Worm (Caenorhabditis elegans) whole organism, L1 larva: ENCODE data around the gene F15B9.11.

ENCODE experiments used
- C34B4.2 ChIP-seq: sonication (generic microtip); optimal IDR thresholded peaks from 2 replicates; lab custom pipeline; 2017; ENCODE audit warnings: mild to moderate bottlenecking, missing genetic modification characterization, missing compliant biosample characterization
- aha-1 ChIP-seq: fragments of 150-350 bp; optimal IDR thresholded peaks from 2 replicates; lab custom pipeline; 2014; ENCODE audit warnings: missing biosample characterization, missing genetic modification characterization
- alr-1 ChIP-seq: fragments of 200-800 bp; sonication (Bioruptor generic); optimal IDR thresholded peaks from 2 replicates; lab custom pipeline; 2018; ENCODE audit warnings: borderline replicate concordance, mild to moderate bottlenecking, missing genetic modification characterization, missing compliant biosample characterization
- ama-1 ChIP-seq: fragments of 150-350 bp; optimal IDR thresholded peaks from 2 replicates; lab custom pipeline; 2014
- ceh-63 ChIP-seq: fragments of 200-800 bp; sonication (Bioruptor generic); optimal IDR thresholded peaks from 2 replicates; lab custom pipeline; 2018; ENCODE audit warnings: mild to moderate bottlenecking, missing genetic modification characterization, missing compliant biosample characterization
- ceh-8 ChIP-seq: fragments of 200-800 bp; sonication (Bioruptor generic); optimal IDR thresholded peaks from 2 replicates; lab custom pipeline; 2018; ENCODE audit warnings: mild to moderate bottlenecking, missing genetic modification characterization, moderate library complexity, missing compliant biosample characterization
- ceh-82 ChIP-seq, 3 experiments: fragments of 150-350 bp in 1 of 3; sonication (generic microtip) in 2 of 3; optimal IDR thresholded peaks; 2 replicates each; lab custom pipeline; 2014 to 2017; ENCODE audit warnings: missing biosample characterization in 3 of 3, missing genetic modification characterization in 3 of 3
- ceh-90 ChIP-seq: sonication (generic microtip); optimal IDR thresholded peaks from 2 replicates; lab custom pipeline; 2016; ENCODE audit warnings: missing genetic modification characterization, missing compliant biosample characterization
- efl-1 ChIP-seq, 4 experiments: fragments of 150-350 bp; optimal IDR thresholded peaks in 3 of 4; peaks in 1 of 4; 1 replicate in 1 of 4; 2 replicates in 3 of 4; lab custom pipeline; 2014; ENCODE audit warnings: missing biosample characterization in 2 of 4, missing genetic modification characterization in 2 of 4, missing genetic modification reagents in 2 of 4
- egl-13 ChIP-seq: sonication (generic microtip); optimal IDR thresholded peaks from 2 replicates; lab custom pipeline; 2016; ENCODE audit warnings: missing genotype, missing genetic modification reagents, missing genetic modification characterization, missing compliant biosample characterization
- elt-2 ChIP-seq: sonication (generic microtip); optimal IDR thresholded peaks from 2 replicates; lab custom pipeline; 2016; ENCODE audit warnings: missing genetic modification characterization, mild to moderate bottlenecking, inconsistent platforms, missing compliant biosample characterization, missing genetic modification reagents
- fkh-8 ChIP-seq: sonication (generic microtip); optimal IDR thresholded peaks from 2 replicates; lab custom pipeline; 2016; ENCODE audit warnings: mild to moderate bottlenecking, missing genetic modification characterization, missing compliant biosample characterization
- fos-1 ChIP-seq: fragments of 150-350 bp; optimal IDR thresholded peaks from 2 replicates; lab custom pipeline; 2014; ENCODE audit warnings: missing biosample characterization, missing genetic modification characterization
- hlh-17 ChIP-seq: fragments of 200-800 bp; sonication (Bioruptor generic); optimal IDR thresholded peaks from 2 replicates; lab custom pipeline; 2018; ENCODE audit warnings: missing genetic modification characterization, mild to moderate bottlenecking, missing compliant biosample characterization, moderate library complexity, borderline replicate concordance
- hlh-4 ChIP-seq: sonication (generic microtip); optimal IDR thresholded peaks from 2 replicates; lab custom pipeline; 2016; ENCODE audit warnings: mild to moderate bottlenecking, missing genetic modification characterization, missing compliant biosample characterization
- hpl-2 ChIP-seq: fragments of 150-350 bp; optimal IDR thresholded peaks from 2 replicates; lab custom pipeline; 2014; ENCODE audit warnings: missing biosample characterization, missing genetic modification reagents, missing genetic modification characterization
- irx-1 ChIP-seq: sonication (generic microtip); optimal IDR thresholded peaks from 2 replicates; lab custom pipeline; 2016; ENCODE audit warnings: missing genetic modification characterization, missing compliant biosample characterization
- isw-1 ChIP-seq: fragments of 200-800 bp; sonication (Bioruptor generic); IDR thresholded peaks from 2 replicates; pipeline ENCODE4 v1.3.6; 2022; ENCODE audit warnings: missing genetic modification characterization, missing compliant biosample characterization
- jun-1 ChIP-seq: fragments of 150-350 bp; optimal IDR thresholded peaks from 2 replicates; lab custom pipeline; 2014; ENCODE audit warnings: missing biosample characterization, missing genetic modification reagents, missing genetic modification characterization
- lin-13 ChIP-seq: fragments of 150-350 bp; optimal IDR thresholded peaks from 2 replicates; lab custom pipeline; 2014; ENCODE audit warnings: missing biosample characterization, missing genetic modification reagents, missing genetic modification characterization
- lin-14 ChIP-seq: fragments of 200-800 bp; sonication (Bioruptor generic); optimal IDR thresholded peaks from 2 replicates; lab custom pipeline; 2018; ENCODE audit warnings: mild to moderate bottlenecking, missing genetic modification characterization, moderate library complexity, missing compliant biosample characterization
- lin-39 ChIP-seq: fragments of 150-350 bp; optimal IDR thresholded peaks from 2 replicates; lab custom pipeline; 2014; ENCODE audit warnings: missing biosample characterization, missing genetic modification reagents, missing genetic modification characterization
- lir-3 ChIP-seq: sonication (generic microtip); optimal IDR thresholded peaks from 2 replicates; lab custom pipeline; 2016; ENCODE audit warnings: mild to moderate bottlenecking, missing genetic modification characterization, moderate library complexity, missing compliant biosample characterization; ENCODE audit not compliant: poor library complexity
- mab-9 ChIP-seq: fragments of 200-800 bp; sonication (Bioruptor generic); IDR thresholded peaks from 2 replicates; pipeline ENCODE4 v1.3.6; 2022; ENCODE audit warnings: missing genetic modification reagents, missing genetic modification characterization, missing compliant biosample characterization
- mdl-1 ChIP-seq, 2 experiments: fragments of 150-350 bp; optimal IDR thresholded peaks; 2 replicates each; lab custom pipeline; 2014 to 2017; ENCODE audit warnings: missing biosample characterization in 2 of 2, missing genetic modification characterization in 2 of 2, inconsistent platforms in 1 of 2
- nhr-12 ChIP-seq: sonication (generic microtip); optimal IDR thresholded peaks from 2 replicates; lab custom pipeline; 2017; ENCODE audit warnings: missing biosample characterization, missing genetic modification characterization
- nhr-19 ChIP-seq: fragments of 200-800 bp; sonication (Bioruptor generic); conservative IDR thresholded peaks from 2 replicates; pipeline ENCODE4 v1.3.6; 2022; ENCODE audit warnings: missing genetic modification characterization, missing compliant biosample characterization
- nhr-237 ChIP-seq: fragments of 150-350 bp; optimal IDR thresholded peaks from 2 replicates; lab custom pipeline; 2014; ENCODE audit warnings: missing biosample characterization, missing genetic modification characterization
- nhr-28 ChIP-seq: fragments of 150-350 bp; optimal IDR thresholded peaks from 2 replicates; lab custom pipeline; 2014; ENCODE audit warnings: missing biosample characterization, missing genetic modification characterization
- nhr-47 ChIP-seq: sonication (generic microtip); optimal IDR thresholded peaks from 2 replicates; lab custom pipeline; 2016; ENCODE audit warnings: mild to moderate bottlenecking, missing genetic modification characterization, moderate library complexity, missing compliant biosample characterization
- nhr-71 ChIP-seq: sonication (generic microtip); optimal IDR thresholded peaks from 2 replicates; lab custom pipeline; 2016; ENCODE audit warnings: mild to moderate bottlenecking, missing genetic modification characterization, moderate library complexity, missing compliant biosample characterization
- nhr-76 ChIP-seq: sonication (generic microtip); optimal IDR thresholded peaks from 2 replicates; lab custom pipeline; 2017; ENCODE audit warnings: missing biosample characterization, missing genetic modification characterization
- nhr-77 ChIP-seq: fragments of 150-350 bp; optimal IDR thresholded peaks from 2 replicates; lab custom pipeline; 2014; ENCODE audit warnings: missing biosample characterization, missing genetic modification characterization
- nhr-84 ChIP-seq: sonication (generic microtip); optimal IDR thresholded peaks from 2 replicates; lab custom pipeline; 2017; ENCODE audit warnings: missing biosample characterization, missing genetic modification characterization
- pqm-1 ChIP-seq: sonication (generic microtip); optimal IDR thresholded peaks from 3 replicates; lab custom pipeline; 2017; ENCODE audit warnings: missing biosample characterization, missing genetic modification characterization
- snpc-4 ChIP-seq: fragments of 150-350 bp; optimal IDR thresholded peaks from 2 replicates; lab custom pipeline; 2014; ENCODE audit warnings: missing biosample characterization, missing genetic modification characterization
- snu-23 ChIP-seq: sonication (generic microtip); optimal IDR thresholded peaks from 2 replicates; lab custom pipeline; 2016; ENCODE audit warnings: missing genetic modification characterization, missing compliant biosample characterization
- sptf-1 ChIP-seq: fragments of 150-350 bp; optimal IDR thresholded peaks from 2 replicates; lab custom pipeline; 2014; ENCODE audit warnings: missing biosample characterization, missing genetic modification characterization
- sup-37 ChIP-seq: fragments of 200-800 bp; sonication (Bioruptor generic); optimal IDR thresholded peaks from 2 replicates; lab custom pipeline; 2018; ENCODE audit warnings: mild to moderate bottlenecking, missing genetic modification characterization, missing compliant biosample characterization
- swsn-7 ChIP-seq: sonication (generic microtip); optimal IDR thresholded peaks from 2 replicates; lab custom pipeline; 2016; ENCODE audit warnings: missing genetic modification characterization, missing compliant biosample characterization
- tbx-2 ChIP-seq: sonication (generic microtip); optimal IDR thresholded peaks from 2 replicates; lab custom pipeline; 2016; ENCODE audit warnings: missing genetic modification characterization, missing compliant biosample characterization
- tlp-1 ChIP-seq: fragments of 150-350 bp; optimal IDR thresholded peaks from 2 replicates; lab custom pipeline; 2014; ENCODE audit warnings: missing biosample characterization, missing genetic modification characterization
- unc-62 ChIP-seq: fragments of 150-350 bp; optimal IDR thresholded peaks from 2 replicates; lab custom pipeline; 2014; ENCODE audit warnings: missing biosample characterization, missing genetic modification reagents, missing genetic modification characterization
- vab-15 ChIP-seq: sonication (generic microtip); optimal IDR thresholded peaks from 2 replicates; lab custom pipeline; 2017; ENCODE audit warnings: missing genotype, mild to moderate bottlenecking, missing genetic modification characterization, missing compliant biosample characterization
- xbp-1 ChIP-seq: sonication (generic microtip); optimal IDR thresholded peaks from 2 replicates; lab custom pipeline; 2016; ENCODE audit warnings: missing genetic modification characterization, missing compliant biosample characterization
- zag-1 ChIP-seq: fragments of 150-350 bp; optimal IDR thresholded peaks from 2 replicates; lab custom pipeline; 2014; ENCODE audit warnings: missing biosample characterization, missing genetic modification characterization
- ztf-11 ChIP-seq, 2 experiments: sonication (generic microtip); optimal IDR thresholded peaks; 2 replicates each; lab custom pipeline; 2016 to 2017; ENCODE audit warnings: missing genetic modification characterization in 2 of 2, missing biosample characterization in 1 of 2, missing compliant biosample characterization in 1 of 2

Gene F15B9.11

ce11 chrV:13008825-13009224, 16.1 kb upstream of the F15B9.11 start, which contains the start of gene F15B9.10:
F15B9.10 (minus strand) TSS chrV:13008925.
- TF ChIP-seq ceh-90 (tag; lab: Kevin White, UChicago) (no peak), hpl-2 (GFP tag; lab: Kevin White, UChicago) (no peak), mdl-1 (tag; optimal IDR thresholded peaks at IDR 0.05; lab: Kevin White, UChicago) (no peak), sptf-1 (no peak), lir-3 (no peak)
- TF ChIP-seq, all 84 proteins: peak for 0

ce11 chrV:13006754-13007153, 14.1 kb upstream of the F15B9.11 start:
- no peak for TF ChIP-seq ztf-11 (tag; optimal IDR thresholded peaks at IDR 0.05; lab: Kevin White, UChicago)
- no peak for TF ChIP-seq mab-9 (GFP tag; lab: Robert Waterston, UW)
- TF ChIP-seq vab-15 (tag; lab: Kevin White, UChicago) = no peak
- no peak for TF ChIP-seq sup-37 (GFP tag; lab: Kevin White, UChicago)
- no peak for TF ChIP-seq tlp-1 (tag; lab: Kevin White, UChicago)
- TF ChIP-seq C34B4.2 (tag; lab: Kevin White, UChicago) = no peak
- no peak for TF ChIP-seq fos-1 (tag; lab: Kevin White, UChicago)
- TF ChIP-seq egl-13 (tag; lab: Kevin White, UChicago) = no peak
- no peak for TF ChIP-seq isw-1 (GFP tag; lab: Robert Waterston, UW)
- TF ChIP-seq lin-13 = no peak
- no peak for TF ChIP-seq unc-62 (GFP tag; lab: Kevin White, UChicago)
- TF ChIP-seq zag-1 (tag; lab: Kevin White, UChicago) = no peak
- TF ChIP-seq nhr-77 (tag; lab: Kevin White, UChicago) = no peak
- no peak for TF ChIP-seq lin-39 (tag; lab: Kevin White, UChicago)
- TF ChIP-seq pqm-1 = no peak
- no peak for TF ChIP-seq nhr-71 (tag; lab: Kevin White, UChicago)
- no peak for TF ChIP-seq ceh-82 (tag; optimal IDR thresholded peaks at IDR 0.05; lab: Kevin White, UChicago)
- TF ChIP-seq snpc-4 (tag; lab: Kevin White, UChicago) = no peak
- TF ChIP-seq lin-14 (GFP tag; lab: Kevin White, UChicago) = no peak
- no peak for TF ChIP-seq nhr-28 (tag; lab: Kevin White, UChicago)

ce11 chrV:13004374-13004773, 11.7 kb upstream of the F15B9.11 start:
- TF ChIP-seq xbp-1 (tag; lab: Kevin White, UChicago) (no peak), swsn-7 (no peak), nhr-84 (tag; lab: Kevin White, UChicago) (no peak), alr-1 (tag; lab: Kevin White, UChicago) (no peak), hlh-4 (no peak), fkh-8 (tag; lab: Kevin White, UChicago) (no peak), tbx-2 (tag; lab: Kevin White, UChicago) (no peak), nhr-12 (tag; lab: Kevin White, UChicago) (no peak), ceh-90 (tag; lab: Kevin White, UChicago) (no peak), ama-1 (lab: Kevin White, UChicago) (no peak), hpl-2 (GFP tag; lab: Kevin White, UChicago) (no peak), snu-23 (GFP tag; lab: Kevin White, UChicago) (no peak), nhr-47 (tag; lab: Kevin White, UChicago) (no peak), C34B4.2 (tag; lab: Kevin White, UChicago) (no peak)

ce11 chrV:13003378-13003777, 10.7 kb upstream of the F15B9.11 start:
- TF ChIP-seq nhr-237 (tag; lab: Kevin White, UChicago) (no peak), lir-3 (peak; percentile 34), elt-2 (peak; percentile 28), hlh-17 (GFP tag; lab: Kevin White, UChicago) (no peak), isw-1 (GFP tag; lab: Robert Waterston, UW) (no peak), ceh-90 (tag; lab: Kevin White, UChicago) (no peak), efl-1 (optimal IDR thresholded peaks at IDR 0.05; lab: Kevin White, UChicago) (peak; percentile 50 to 56), efl-1 (GFP tag; optimal IDR thresholded peaks at IDR 0.05 in 1 of 2; lab: Kevin White, UChicago) (peak; percentile 28 to 94), ceh-8 (no peak), ceh-63 (no peak), jun-1 (tag; lab: Kevin White, UChicago) (peak; percentile 41), nhr-76 (tag; lab: Kevin White, UChicago) (no peak), aha-1 (no peak), unc-62 (GFP tag; lab: Kevin White, UChicago) (no peak), nhr-19 (GFP tag; lab: Robert Waterston, UW) (peak; percentile 76), ztf-11 (tag; optimal IDR thresholded peaks at IDR 0.05; lab: Kevin White, UChicago) (peak in 1 of 2 experiments; percentile 5), fos-1 (tag; lab: Kevin White, UChicago) (peak; percentile 66), nhr-71 (tag; lab: Kevin White, UChicago) (peak; percentile 74), irx-1 (tag; lab: Kevin White, UChicago) (peak; percentile 50), C34B4.2 (tag; lab: Kevin White, UChicago) (no peak)
